Worm (Caenorhabditis elegans): ENCODE data around the gene Y43D4A.1.

DNA sequence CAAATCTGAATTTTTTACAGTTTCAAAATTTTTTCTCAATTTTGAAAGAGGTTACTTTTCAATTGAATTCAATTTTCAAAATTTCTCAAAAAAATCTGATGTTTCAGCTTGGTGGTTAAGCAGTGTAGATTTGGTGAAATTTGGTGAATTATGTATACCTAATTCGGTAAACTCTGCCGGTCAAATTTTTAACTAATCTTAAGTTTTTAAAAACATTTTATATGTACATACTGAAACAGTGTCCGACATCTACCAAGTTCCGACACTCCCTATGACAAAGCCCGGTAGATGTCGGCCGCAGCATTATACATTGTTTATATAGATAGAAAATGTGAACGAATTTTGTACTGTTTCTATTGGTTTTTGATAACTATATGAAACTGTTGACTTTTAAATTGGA lies 36.7 kb upstream of the Y43D4A.1 start:
- TF ChIP-seq fkh-6 (tag; optimal IDR thresholded peaks at IDR 0.05) (no peak), pqm-1 (tag; optimal IDR thresholded peaks at IDR 0.05) (no peak), unc-42 (tag; optimal IDR thresholded peaks at IDR 0.05) (no peak), sox-2 (GFP tag; IDR thresholded peaks at IDR 0.05) (no peak), pha-4 (tag; optimal IDR thresholded peaks at IDR 0.05) (no peak), dve-1 (tag; optimal IDR thresholded peaks at IDR 0.05) (no peak), pag-3 (tag; optimal IDR thresholded peaks at IDR 0.05; ENCODE audit: borderline replicate concordance) (no peak), pros-1 (tag; optimal IDR thresholded peaks at IDR 0.05) (no peak), ets-4 (tag; optimal IDR thresholded peaks at IDR 0.05) (no peak), madf-2 (tag; optimal IDR thresholded peaks at IDR 0.05) (no peak)
